Fruit fly (Drosophila melanogaster) whole organism, embryonic: ENCODE data around the gene CG14427.
A peak's percentile ranks its signal among the peaks of the same experiment; 100 is the strongest.

Experiments used
- Ada2b ChIP-seq: fragments of 200-800 bp; sonication (Bioruptor generic); IDR thresholded peaks from 2 replicates; pipeline ENCODE4 v1.3.6; 2022; ENCODE audit warnings: missing biosample characterization, missing genetic modification characterization
- Aef1 ChIP-seq: fragments of 200-800 bp; sonication (Bioruptor generic); IDR thresholded peaks from 3 replicates; pipeline ENCODE4 v1.3.6; 2022; ENCODE audit warnings: missing biosample characterization, missing genetic modification characterization
- BEAF-32 ChIP-seq: fragments of 200-800 bp; sonication (Bioruptor generic); optimal IDR thresholded peaks from 3 replicates; lab custom pipeline; 2017; ENCODE audit warnings: missing biosample characterization, missing genetic modification characterization, mild to moderate bottlenecking, moderate library complexity, missing genetic modification reagents
- CG11398 ChIP-seq: fragments of 200-800 bp; sonication (Bioruptor generic); optimal IDR thresholded peaks from 2 replicates; lab custom pipeline; 2016; ENCODE audit warnings: missing biosample characterization, missing genetic modification characterization
- CG12104 ChIP-seq: fragments of 200-800 bp; sonication (Bioruptor generic); optimal IDR thresholded peaks from 3 replicates; lab custom pipeline; 2016; ENCODE audit warnings: missing biosample characterization, missing genetic modification characterization
- CG13424 ChIP-seq: fragments of 200-800 bp; sonication (Bioruptor generic); optimal IDR thresholded peaks from 2 replicates; lab custom pipeline; 2019; ENCODE audit warnings: missing biosample characterization, mild to moderate bottlenecking, missing genetic modification characterization, moderate library complexity
- CG18599 ChIP-seq: fragments of 200-800 bp; sonication (Bioruptor generic); optimal IDR thresholded peaks from 3 replicates; lab custom pipeline; 2017; ENCODE audit warnings: missing biosample characterization, missing genetic modification characterization, mild to moderate bottlenecking, moderate library complexity, missing genetic modification reagents
- CG2678 ChIP-seq: fragments of 200-800 bp; sonication (Bioruptor generic); optimal IDR thresholded peaks from 3 replicates; lab custom pipeline; 2019; ENCODE audit warnings: missing biosample characterization, mild to moderate bottlenecking, missing genetic modification characterization, moderate library complexity
- CG2875 ChIP-seq: fragments of 200-800 bp; sonication (Bioruptor generic); optimal IDR thresholded peaks from 2 replicates; lab custom pipeline; 2017; ENCODE audit warnings: missing biosample characterization, mild to moderate bottlenecking, missing genetic modification characterization, missing genetic modification reagents
- CG6689 ChIP-seq: fragments of 200-800 bp; sonication (Bioruptor generic); IDR thresholded peaks from 2 replicates; pipeline ENCODE4 v1.3.6; 2022; ENCODE audit warnings: missing biosample characterization, missing genetic modification characterization
- CG8281 ChIP-seq: fragments of 200-800 bp; sonication (Bioruptor generic); optimal IDR thresholded peaks from 2 replicates; lab custom pipeline; 2018; ENCODE audit warnings: missing biosample characterization, mild to moderate bottlenecking, missing genetic modification characterization, moderate library complexity
- CG8290 ChIP-seq, 3 experiments: fragments of 200-800 bp; sonication (Bioruptor generic); optimal IDR thresholded peaks; 2 replicates each; lab custom pipeline; 2016 to 2019; ENCODE audit warnings: missing biosample characterization in 3 of 3, missing genetic modification characterization in 3 of 3, mild to moderate bottlenecking in 2 of 3, moderate library complexity in 1 of 3
- CG8765 ChIP-seq: fragments of 200-800 bp; sonication (Bioruptor generic); IDR thresholded peaks from 2 replicates; pipeline ENCODE4 v1.3.6; 2022; ENCODE audit warnings: missing biosample characterization, missing genetic modification characterization
- CG9876 ChIP-seq: fragments of 200-800 bp; sonication (Bioruptor generic); optimal IDR thresholded peaks from 2 replicates; lab custom pipeline; 2016; ENCODE audit warnings: missing biosample characterization, missing genetic modification characterization
- D19A ChIP-seq: fragments of 200-800 bp; optimal IDR thresholded peaks from 3 replicates; lab custom pipeline; 2019; ENCODE audit warnings: missing biosample characterization, mild to moderate bottlenecking, missing genetic modification characterization, moderate library complexity
- Deaf1 ChIP-seq: fragments of 200-800 bp; optimal IDR thresholded peaks from 3 replicates; lab custom pipeline; 2019; ENCODE audit warnings: missing biosample characterization, mild to moderate bottlenecking, missing genetic modification characterization, moderate library complexity
- Dfd ChIP-seq, 2 experiments: fragments of >200 bp; optimal IDR thresholded peaks; 2 replicates each; lab custom pipeline; 2017; ENCODE audit warnings: missing biosample characterization in 2 of 2, missing genetic modification characterization in 2 of 2
- Dll ChIP-seq: fragments of 200-800 bp; sonication (Bioruptor generic); IDR thresholded peaks from 4 replicates; pipeline ENCODE4 v1.3.6; 2022; ENCODE audit warnings: missing biosample characterization, missing genetic modification characterization; ENCODE audit not compliant: partially characterized antibody
- Drgx ChIP-seq: fragments of 200-800 bp; sonication (Bioruptor generic); IDR thresholded peaks from 2 replicates; pipeline ENCODE4 v1.3.6; 2022; ENCODE audit warnings: missing biosample characterization, missing genetic modification characterization
- E2f1 ChIP-seq: fragments of 200-800 bp; sonication (Bioruptor generic); IDR thresholded peaks from 2 replicates; pipeline ENCODE4 v1.3.6; 2022; ENCODE audit warnings: missing biosample characterization, missing genetic modification characterization
- H2.0 ChIP-seq: fragments of 200-800 bp; sonication (Bioruptor generic); IDR thresholded peaks from 2 replicates; pipeline ENCODE4 v1.3.6; 2022; ENCODE audit warnings: missing biosample characterization, missing genetic modification characterization
- Lhr ChIP-seq: fragments of 200-800 bp; sonication (Bioruptor generic); optimal IDR thresholded peaks from 3 replicates; lab custom pipeline; 2017; ENCODE audit warnings: mild to moderate bottlenecking, missing biosample characterization, missing genetic modification reagents, missing genetic modification characterization
- Mrtf ChIP-seq: fragments of 200-800 bp; sonication (Bioruptor generic); IDR thresholded peaks from 3 replicates; pipeline ENCODE4 v1.3.6; 2022; ENCODE audit warnings: missing biosample characterization, missing genetic modification characterization
- Pdp1 ChIP-seq, 2 experiments: fragments of 200-800 bp; sonication (Bioruptor generic); optimal IDR thresholded peaks; 3 replicates each; lab custom pipeline; 2016; ENCODE audit warnings: missing biosample characterization in 2 of 2, missing genetic modification characterization in 2 of 2, mild to moderate bottlenecking in 1 of 2, moderate library complexity in 1 of 2
- Xbp1 ChIP-seq: fragments of 200-800 bp; sonication (Bioruptor generic); optimal IDR thresholded peaks from 3 replicates; lab custom pipeline; 2016; ENCODE audit warnings: missing biosample characterization, mild to moderate bottlenecking, missing genetic modification characterization
- YL-1 ChIP-seq: fragments of 200-800 bp; sonication (Bioruptor generic); optimal IDR thresholded peaks from 3 replicates; lab custom pipeline; 2017; ENCODE audit warnings: missing biosample characterization, mild to moderate bottlenecking, missing genetic modification characterization
- abd-A ChIP-seq: fragments of 200-800 bp; sonication (Bioruptor generic); optimal IDR thresholded peaks from 3 replicates; lab custom pipeline; 2019; ENCODE audit warnings: missing biosample characterization, mild to moderate bottlenecking, missing genetic modification characterization, moderate library complexity
- ap ChIP-seq: fragments of 200-800 bp; sonication (Bioruptor generic); IDR thresholded peaks from 2 replicates; pipeline ENCODE4 v1.3.6; 2022; ENCODE audit warnings: missing biosample characterization, missing genetic modification characterization
- ara ChIP-seq: fragments of 200-800 bp; sonication (Bioruptor generic); IDR thresholded peaks from 2 replicates; pipeline ENCODE4 v1.3.6; 2022; ENCODE audit warnings: missing biosample characterization, missing genetic modification characterization
- cad ChIP-seq: fragments of >200 bp; optimal IDR thresholded peaks from 2 replicates; lab custom pipeline; 2017; ENCODE audit warnings: missing biosample characterization, missing genetic modification characterization
- cato ChIP-seq: fragments of 200-800 bp; sonication (Bioruptor generic); optimal IDR thresholded peaks from 2 replicates; lab custom pipeline; 2016; ENCODE audit warnings: missing biosample characterization, missing genetic modification characterization, borderline replicate concordance
- chm ChIP-seq: fragments of 200-800 bp; sonication (Bioruptor generic); IDR thresholded peaks from 2 replicates; pipeline ENCODE4 v1.3.6; 2022; ENCODE audit warnings: missing biosample characterization, missing genetic modification characterization
- corto ChIP-seq: fragments of 200-800 bp; sonication (Bioruptor generic); optimal IDR thresholded peaks from 2 replicates; lab custom pipeline; 2016; ENCODE audit warnings: missing biosample characterization, mild to moderate bottlenecking, missing genetic modification characterization, moderate library complexity
- cwo ChIP-seq: fragments of 200-800 bp; sonication (Bioruptor generic); optimal IDR thresholded peaks from 3 replicates; lab custom pipeline; 2017; ENCODE audit warnings: missing biosample characterization, missing genetic modification characterization, mild to moderate bottlenecking, moderate library complexity, missing genetic modification reagents
- ems ChIP-seq: fragments of 200-800 bp; sonication (Bioruptor generic); optimal IDR thresholded peaks from 3 replicates; lab custom pipeline; 2016; ENCODE audit warnings: missing biosample characterization, missing genetic modification characterization
- eve ChIP-seq, 2 experiments: fragments of >200 bp; optimal IDR thresholded peaks; 2 replicates each; lab custom pipeline; 2017; ENCODE audit warnings: missing biosample characterization in 2 of 2, missing genetic modification characterization in 2 of 2
- fd96Cb ChIP-seq: fragments of 200-800 bp; sonication (Bioruptor generic); optimal IDR thresholded peaks from 2 replicates; lab custom pipeline; 2018; ENCODE audit warnings: missing biosample characterization, mild to moderate bottlenecking, missing genetic modification characterization, moderate library complexity
- ind ChIP-seq: fragments of 200-800 bp; sonication (Bioruptor generic); optimal IDR thresholded peaks from 3 replicates; lab custom pipeline; 2016; ENCODE audit warnings: missing biosample characterization, missing genetic modification characterization
- lilli ChIP-seq: fragments of 200-800 bp; sonication (Bioruptor generic); optimal IDR thresholded peaks from 3 replicates; lab custom pipeline; 2016; ENCODE audit warnings: missing biosample characterization, missing genetic modification characterization
- lmd ChIP-seq: fragments of 200-800 bp; sonication (Bioruptor generic); IDR thresholded peaks from 2 replicates; pipeline ENCODE4 v1.3.6; 2022; ENCODE audit warnings: missing biosample characterization, missing genetic modification characterization
- nerfin-2 ChIP-seq: fragments of 200-800 bp; sonication (Bioruptor generic); IDR thresholded peaks from 2 replicates; pipeline ENCODE4 v1.3.6; 2022; ENCODE audit warnings: missing biosample characterization, missing genetic modification characterization; ENCODE audit not compliant: partially characterized antibody
- p53 ChIP-seq: fragments of 200-800 bp; sonication (Bioruptor generic); optimal IDR thresholded peaks from 2 replicates; lab custom pipeline; 2016; ENCODE audit warnings: missing biosample characterization, missing genetic modification characterization
- pfk ChIP-seq: fragments of 200-800 bp; sonication (Bioruptor generic); optimal IDR thresholded peaks from 2 replicates; lab custom pipeline; 2018; ENCODE audit warnings: missing biosample characterization, mild to moderate bottlenecking, missing genetic modification characterization, moderate library complexity
- pho ChIP-seq: fragments of 200-800 bp; sonication (Bioruptor generic); optimal IDR thresholded peaks from 2 replicates; lab custom pipeline; 2016; ENCODE audit warnings: missing biosample characterization, missing genetic modification characterization
- salm ChIP-seq: fragments of 200-800 bp; sonication (Bioruptor generic); optimal IDR thresholded peaks from 2 replicates; lab custom pipeline; 2018; ENCODE audit warnings: missing biosample characterization, mild to moderate bottlenecking, missing genetic modification characterization
- sob ChIP-seq: fragments of 200-800 bp; sonication (Bioruptor generic); IDR thresholded peaks from 2 replicates; pipeline ENCODE4 v1.3.6; 2022; ENCODE audit warnings: missing biosample characterization, missing genetic modification characterization
- sr ChIP-seq: fragments of 200-800 bp; sonication (Bioruptor generic); IDR thresholded peaks from 3 replicates; pipeline ENCODE4 v1.3.6; 2022; ENCODE audit warnings: missing biosample characterization, missing genetic modification characterization
- toy ChIP-seq: fragments of 200-800 bp; sonication (Bioruptor generic); IDR thresholded peaks from 2 replicates; pipeline ENCODE4 v1.3.6; 2022; ENCODE audit warnings: missing biosample characterization, missing genetic modification characterization
- wor ChIP-seq: fragments of 200-800 bp; sonication (Bioruptor generic); IDR thresholded peaks from 2 replicates; pipeline ENCODE4 v1.3.6; 2022; ENCODE audit warnings: missing biosample characterization, missing genetic modification characterization
- zen2 ChIP-seq: fragments of 200-800 bp; sonication (Bioruptor generic); IDR thresholded peaks from 3 replicates; pipeline ENCODE4 v1.3.6; 2022; ENCODE audit warnings: missing biosample characterization, missing genetic modification characterization; ENCODE audit not compliant: partially characterized antibody

The CG14427 gene

DNA sequence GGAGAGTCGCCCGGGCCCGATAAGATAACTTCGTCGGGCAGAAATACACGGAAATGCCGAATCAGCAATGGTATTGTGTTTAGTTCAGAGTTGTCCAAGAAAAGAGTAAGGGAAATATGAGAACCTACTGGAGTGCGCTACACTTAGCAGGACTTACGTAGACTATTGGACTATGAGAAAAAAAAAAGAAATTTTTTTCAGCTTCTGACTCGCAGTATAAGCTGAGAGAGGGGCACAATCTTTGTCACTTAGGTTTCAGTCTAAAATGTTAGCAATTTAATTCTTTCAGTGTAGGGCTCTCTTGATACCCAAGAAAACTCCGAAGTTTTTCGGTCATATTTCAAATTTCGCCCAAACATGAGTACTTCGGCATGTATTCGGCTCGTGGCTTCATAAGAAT lies 46.6 kb upstream of the CG14427 start (continued):
- peak; percentile 75 for TF ChIP-seq lilli (GFP tag; lab: Kevin White, UChicago)
- TF ChIP-seq p53 (GFP tag; lab: Kevin White, UChicago): no peak
- peak; percentile 51; the same call in 1 of the 3 replicates for TF ChIP-seq sr (GFP tag; lab: Robert Waterston, UW)
- TF ChIP-seq CG8290 (GFP tag; optimal IDR thresholded peaks at IDR 0.05; lab: Kevin White, UChicago): no peak
- peak in 1 of 2 experiments; percentile 43 for TF ChIP-seq CG8290 (tag; optimal IDR thresholded peaks at IDR 0.05; lab: Kevin White, UChicago)
- no peak for TF ChIP-seq Dfd (GFP tag; optimal IDR thresholded peaks at IDR 0.05; lab: Kevin White, UChicago)
- TF ChIP-seq CG6689 (GFP tag; lab: Robert Waterston, UW): peak; percentile 75
- TF ChIP-seq wor (GFP tag; lab: Robert Waterston, UW): peak; percentile 63
- TF ChIP-seq fd96Cb (tag; lab: Kevin White, UChicago): peak; percentile 65
- TF ChIP-seq YL-1 (GFP tag; lab: Kevin White, UChicago): peak; percentile 8
- TF ChIP-seq CG2678: peak; percentile 82
- TF ChIP-seq Mrtf (GFP tag; lab: Robert Waterston, UW): peak; percentile 68; the same call in 2 of the 3 replicates
- TF ChIP-seq ara (GFP tag; lab: Robert Waterston, UW): peak; percentile 71
- TF ChIP-seq Aef1 (GFP tag; lab: Robert Waterston, UW): peak; percentile 84
- TF ChIP-seq eve (GFP tag; optimal IDR thresholded peaks at IDR 0.05; lab: Kevin White, UChicago): peak in 1 of 2 experiments; percentile 64
- TF ChIP-seq Deaf1 (tag; lab: Kevin White, UChicago): no peak
- TF ChIP-seq H2.0 (GFP tag; lab: Robert Waterston, UW): peak; percentile 63
- peak; percentile 9 for TF ChIP-seq CG8281 (tag; lab: Kevin White, UChicago)
- TF ChIP-seq CG9876 (GFP tag; lab: Kevin White, UChicago): peak; percentile 59
- TF ChIP-seq cato (GFP tag; lab: Kevin White, UChicago): peak; percentile 34
- TF ChIP-seq zen2: no peak
- peak; percentile 35 for TF ChIP-seq CG12104 (GFP tag; lab: Kevin White, UChicago)
- peak; percentile 81 for TF ChIP-seq CG18599 (GFP tag; lab: Kevin White, UChicago)
- peak; percentile 49 for TF ChIP-seq CG2875 (GFP tag; lab: Kevin White, UChicago)
- TF ChIP-seq CG11398 (GFP tag; lab: Kevin White, UChicago): peak; percentile 53
- no peak for TF ChIP-seq pfk (GFP tag; lab: Kevin White, UChicago)
- TF ChIP-seq E2f1 (GFP tag; lab: Robert Waterston, UW): peak; percentile 85
- peak; percentile 64 for TF ChIP-seq ems (GFP tag; lab: Kevin White, UChicago)
- no peak for TF ChIP-seq cad (GFP tag; lab: Kevin White, UChicago)
- no peak for TF ChIP-seq BEAF-32 (GFP tag; lab: Kevin White, UChicago)
- peak; percentile 10 to 64 for TF ChIP-seq Pdp1 (GFP tag; optimal IDR thresholded peaks at IDR 0.05; lab: Kevin White, UChicago)
- peak; percentile 73 for TF ChIP-seq corto (GFP tag; lab: Kevin White, UChicago)
- TF ChIP-seq Lhr: peak; percentile 0
- TF ChIP-seq nerfin-2 (GFP tag; lab: Robert Waterston, UW): no peak
- peak; percentile 25 for TF ChIP-seq D19A
- TF ChIP-seq pho (GFP tag; lab: Kevin White, UChicago): peak; percentile 65
- TF ChIP-seq Xbp1 (GFP tag; lab: Kevin White, UChicago): peak; percentile 74
- peak; percentile 67 for TF ChIP-seq Ada2b (GFP tag; lab: Robert Waterston, UW)
- TF ChIP-seq cwo (GFP tag; lab: Kevin White, UChicago): peak; percentile 49
- peak; percentile 74 for TF ChIP-seq ind
- TF ChIP-seq toy (GFP tag; lab: Robert Waterston, UW): no peak
- TF ChIP-seq ap: peak; percentile 71
- peak; percentile 42 for TF ChIP-seq salm (tag; lab: Kevin White, UChicago)
- TF ChIP-seq CG8765 (GFP tag; lab: Robert Waterston, UW): no peak
- no peak for TF ChIP-seq Dll (GFP tag; lab: Robert Waterston, UW)
- TF ChIP-seq CG13424 (tag; lab: Kevin White, UChicago): peak; percentile 72
- TF ChIP-seq abd-A (tag; lab: Kevin White, UChicago): no peak
- TF ChIP-seq lmd: peak; percentile 85
- peak; percentile 77 for TF ChIP-seq chm (GFP tag; lab: Robert Waterston, UW)
- no peak for TF ChIP-seq Drgx (GFP tag; lab: Robert Waterston, UW)
- peak; percentile 80 for TF ChIP-seq sob (GFP tag; lab: Robert Waterston, UW)
